Fruit fly (Drosophila melanogaster) whole organism, prepupa: ENCODE measurements around the gene NT1.
A peak's percentile ranks its signal among the peaks of the same experiment; 100 is the strongest.

ENCODE experiments used
- Blimp-1 ChIP-seq: fragments of 200-800 bp; sonication (Bioruptor generic); optimal IDR thresholded peaks from 3 replicates; lab custom pipeline; 2017; ENCODE audit warnings: missing biosample characterization, missing genetic modification characterization, mild to moderate bottlenecking, moderate library complexity, missing genetic modification reagents
- CG10631 ChIP-seq: fragments of 200-800 bp; sonication (Bioruptor generic); optimal IDR thresholded peaks from 2 replicates; lab custom pipeline; 2016; ENCODE audit warnings: missing biosample characterization, missing genetic modification characterization
- CG11294 ChIP-seq: fragments of 200-800 bp; sonication (Bioruptor generic); IDR thresholded peaks from 2 replicates; pipeline ENCODE4 v1.3.6; 2022; ENCODE audit warnings: missing biosample characterization, missing genetic modification characterization
- CG11762 ChIP-seq: fragments of 200-800 bp; sonication (Bioruptor generic); optimal IDR thresholded peaks from 3 replicates; lab custom pipeline; 2016; ENCODE audit warnings: missing biosample characterization, missing genetic modification characterization; ENCODE audit not compliant: insufficient read depth
- CG11902 ChIP-seq: fragments of 200-800 bp; sonication (Bioruptor generic); optimal IDR thresholded peaks from 3 replicates; lab custom pipeline; 2016; ENCODE audit warnings: missing biosample characterization, missing genetic modification characterization
- CG3032 ChIP-seq: fragments of 200-800 bp; optimal IDR thresholded peaks from 2 replicates; lab custom pipeline; 2019; ENCODE audit warnings: missing biosample characterization, mild to moderate bottlenecking, missing genetic modification characterization, moderate library complexity
- CG31627 ChIP-seq: fragments of 200-800 bp; sonication (Bioruptor generic); optimal IDR thresholded peaks from 3 replicates; lab custom pipeline; 2016; ENCODE audit warnings: missing biosample characterization, missing genetic modification characterization
- CG34406 ChIP-seq: fragments of 200-800 bp; sonication (Bioruptor generic); optimal IDR thresholded peaks from 3 replicates; lab custom pipeline; 2016; ENCODE audit warnings: missing biosample characterization, missing genetic modification characterization
- CG4318 ChIP-seq: fragments of 200-800 bp; sonication (Bioruptor generic); optimal IDR thresholded peaks from 3 replicates; lab custom pipeline; 2017; ENCODE audit warnings: missing biosample characterization, mild to moderate bottlenecking, missing genetic modification characterization
- CG6163 ChIP-seq: fragments of 200-800 bp; sonication (Bioruptor generic); IDR thresholded peaks from 3 replicates; pipeline ENCODE4 v1.3.6; 2022; ENCODE audit warnings: missing biosample characterization, missing genetic modification characterization
- CG6792 ChIP-seq: fragments of 200-800 bp; sonication (Bioruptor generic); optimal IDR thresholded peaks from 3 replicates; lab custom pipeline; 2016; ENCODE audit warnings: missing biosample characterization, missing genetic modification characterization
- CG6808 ChIP-seq: fragments of 200-800 bp; sonication (Bioruptor generic); optimal IDR thresholded peaks from 3 replicates; lab custom pipeline; 2017; ENCODE audit warnings: missing biosample characterization, missing genetic modification characterization, mild to moderate bottlenecking, moderate library complexity, missing genetic modification reagents
- CG6854 ChIP-seq: fragments of 200-800 bp; sonication (Bioruptor generic); optimal IDR thresholded peaks from 2 replicates; lab custom pipeline; 2017; ENCODE audit warnings: missing biosample characterization, mild to moderate bottlenecking, missing genetic modification characterization
- CG8119 ChIP-seq: fragments of 200-800 bp; sonication (Bioruptor generic); IDR thresholded peaks from 3 replicates; pipeline ENCODE4 v1.3.6; 2022; ENCODE audit warnings: missing biosample characterization, missing genetic modification characterization
- CG8632 ChIP-seq: fragments of 200-800 bp; sonication (Bioruptor generic); optimal IDR thresholded peaks from 3 replicates; lab custom pipeline; 2016; ENCODE audit warnings: missing biosample characterization, missing genetic modification characterization
- CG9139 ChIP-seq: fragments of 200-800 bp; sonication (Bioruptor generic); optimal IDR thresholded peaks from 3 replicates; lab custom pipeline; 2017; ENCODE audit warnings: missing biosample characterization, mild to moderate bottlenecking, missing genetic modification characterization
- Eip78C ChIP-seq: fragments of 200-800 bp; sonication (Bioruptor generic); peaks from one replicate; lab custom pipeline; 2016; ENCODE audit warnings: missing biosample characterization, missing genetic modification characterization
- Eip93F ChIP-seq: fragments of 200-800 bp; sonication (Bioruptor generic); optimal IDR thresholded peaks from 2 replicates; lab custom pipeline; 2016; ENCODE audit warnings: missing biosample characterization, mild to moderate bottlenecking, missing genetic modification characterization
- Ets21C ChIP-seq: fragments of 200-800 bp; sonication (Bioruptor generic); optimal IDR thresholded peaks from 3 replicates; lab custom pipeline; 2016; ENCODE audit warnings: missing biosample characterization, missing genetic modification characterization
- Ets96B ChIP-seq: fragments of 200-800 bp; optimal IDR thresholded peaks from 2 replicates; lab custom pipeline; 2019; ENCODE audit warnings: missing biosample characterization, mild to moderate bottlenecking, missing genetic modification characterization, moderate library complexity
- Gug ChIP-seq: fragments of 200-800 bp; sonication (Bioruptor generic); IDR thresholded peaks from 2 replicates; pipeline ENCODE4 v1.3.6; 2022; ENCODE audit warnings: missing biosample characterization, missing genetic modification characterization
- Hr39 ChIP-seq: fragments of 200-800 bp; sonication (Bioruptor generic); optimal IDR thresholded peaks from 2 replicates; lab custom pipeline; 2016; ENCODE audit warnings: missing biosample characterization, missing genetic modification characterization
- Hr4 ChIP-seq: fragments of 200-800 bp; sonication (Bioruptor generic); optimal IDR thresholded peaks from 3 replicates; lab custom pipeline; 2016; ENCODE audit warnings: missing biosample characterization, missing genetic modification characterization
- Met ChIP-seq: fragments of 200-800 bp; sonication (Bioruptor generic); optimal IDR thresholded peaks from 3 replicates; lab custom pipeline; 2016; ENCODE audit warnings: missing biosample characterization, missing genetic modification characterization
- OdsH ChIP-seq: fragments of 200-800 bp; sonication (Bioruptor generic); optimal IDR thresholded peaks from 3 replicates; lab custom pipeline; 2016; ENCODE audit warnings: missing biosample characterization, missing genetic modification characterization
- Smox ChIP-seq: fragments of 200-800 bp; sonication (Bioruptor generic); optimal IDR thresholded peaks from 3 replicates; lab custom pipeline; 2016; ENCODE audit warnings: missing biosample characterization, missing genetic modification characterization
- Sox102F ChIP-seq: fragments of 200-800 bp; sonication (Bioruptor generic); optimal IDR thresholded peaks from 2 replicates; lab custom pipeline; 2016; ENCODE audit warnings: missing biosample characterization, mild to moderate bottlenecking, missing genetic modification characterization
- Sox15 ChIP-seq: fragments of 200-800 bp; sonication (Bioruptor generic); optimal IDR thresholded peaks from 3 replicates; lab custom pipeline; 2016; ENCODE audit warnings: missing biosample characterization, missing genetic modification characterization
- acj6 ChIP-seq: fragments of 200-800 bp; sonication (Bioruptor generic); optimal IDR thresholded peaks from 3 replicates; lab custom pipeline; 2016; ENCODE audit warnings: missing biosample characterization, missing genetic modification characterization
- dsx ChIP-seq: fragments of 200-800 bp; optimal IDR thresholded peaks from 3 replicates; lab custom pipeline; 2019; ENCODE audit warnings: missing biosample characterization, mild to moderate bottlenecking, missing genetic modification characterization, moderate library complexity; ENCODE audit not compliant: poor library complexity, severe bottlenecking
- eg ChIP-seq: fragments of 200-800 bp; sonication (Bioruptor generic); IDR thresholded peaks from 3 replicates; pipeline ENCODE4 v1.3.6; 2022; ENCODE audit warnings: missing biosample characterization, missing genetic modification characterization
- esn ChIP-seq: fragments of 200-800 bp; sonication (Bioruptor generic); optimal IDR thresholded peaks from 2 replicates; lab custom pipeline; 2016; ENCODE audit warnings: missing biosample characterization, mild to moderate bottlenecking, missing genetic modification characterization, moderate library complexity
- fd85E ChIP-seq: fragments of 200-800 bp; sonication (Bioruptor generic); optimal IDR thresholded peaks from 3 replicates; lab custom pipeline; 2016; ENCODE audit warnings: missing biosample characterization, missing genetic modification characterization
- net ChIP-seq: fragments of 200-800 bp; sonication (Bioruptor generic); optimal IDR thresholded peaks from 3 replicates; lab custom pipeline; 2016; ENCODE audit warnings: missing biosample characterization, missing genetic modification characterization
- pdm3 ChIP-seq: fragments of 200-800 bp; sonication (Bioruptor generic); optimal IDR thresholded peaks from 3 replicates; lab custom pipeline; 2016; ENCODE audit warnings: missing biosample characterization, missing genetic modification characterization
- salr ChIP-seq, 2 experiments: fragments of 200-800 bp; sonication (Bioruptor generic); optimal IDR thresholded peaks; 3 replicates each; lab custom pipeline; 2016 to 2018; ENCODE audit warnings: missing biosample characterization in 2 of 2, missing genetic modification characterization in 2 of 2, mild to moderate bottlenecking in 1 of 2
- spab ChIP-seq: fragments of 200-800 bp; sonication (Bioruptor generic); optimal IDR thresholded peaks from 2 replicates; lab custom pipeline; 2017; ENCODE audit warnings: missing biosample characterization, mild to moderate bottlenecking, missing genetic modification characterization, missing genetic modification reagents
- ss ChIP-seq, 2 experiments: fragments of 200-800 bp; sonication (Bioruptor generic); optimal IDR thresholded peaks; 2 replicates in 1 of 2; 3 replicates in 1 of 2; lab custom pipeline; 2017 to 2018; ENCODE audit warnings: mild to moderate bottlenecking in 2 of 2, missing biosample characterization in 2 of 2, missing genetic modification characterization in 2 of 2, moderate library complexity in 1 of 2
- svp ChIP-seq: fragments of 200-800 bp; sonication (Bioruptor generic); peaks from one replicate; lab custom pipeline; 2016; ENCODE audit warnings: missing biosample characterization, missing genetic modification characterization
- topi ChIP-seq: fragments of 200-800 bp; sonication (Bioruptor generic); optimal IDR thresholded peaks from 3 replicates; lab custom pipeline; 2016; ENCODE audit warnings: missing biosample characterization, missing genetic modification characterization
- vri ChIP-seq: fragments of 200-800 bp; sonication (Bioruptor generic); optimal IDR thresholded peaks from 3 replicates; lab custom pipeline; 2016; ENCODE audit warnings: missing biosample characterization, mild to moderate bottlenecking, missing genetic modification characterization

NT1 gene

dm6 chr3L:4507846-4508245 is 387 bp downstream of the NT1 start:
- TF ChIP-seq CG8632 (GFP tag; lab: Kevin White, UChicago) (no peak), esn (no peak), topi (GFP tag; lab: Kevin White, UChicago) (no peak), salr (GFP tag; optimal IDR thresholded peaks at IDR 0.05; lab: Kevin White, UChicago) (no peak), Ets96B (tag; lab: Kevin White, UChicago) (no peak), CG6808 (no peak), Eip78C (GFP tag; lab: Kevin White, UChicago) (peak; percentile 68), CG6854 (GFP tag; lab: Kevin White, UChicago) (no peak), CG11294 (GFP tag; lab: Robert Waterston, UW) (no peak), CG8119 (GFP tag; lab: Robert Waterston, UW) (no peak), svp (GFP tag; lab: Kevin White, UChicago) (peak; percentile 64), Met (GFP tag; lab: Kevin White, UChicago) (no peak), Sox15 (GFP tag; lab: Kevin White, UChicago) (no peak), vri (GFP tag; lab: Kevin White, UChicago) (no peak), CG31627 (GFP tag; lab: Kevin White, UChicago) (no peak), CG6163 (GFP tag; lab: Robert Waterston, UW) (no peak), CG10631 (GFP tag; lab: Kevin White, UChicago) (no peak)
- TF ChIP-seq, all 60 proteins: peak for 2

- TF ChIP-seq eg (GFP tag; lab: Robert Waterston, UW) (0 out of 3 replicates have a peak, but pooled peaks have one; percentile 25), CG6854 (GFP tag; lab: Kevin White, UChicago) (no peak)
- TF ChIP-seq, all 60 proteins: peak for 1
Measured at dm6 chr3L:4501406-4501805, 6.8 kb downstream of the NT1 start.

- TF ChIP-seq topi (GFP tag; lab: Kevin White, UChicago) (no peak), Blimp-1 (peak; percentile 39), OdsH (GFP tag; lab: Kevin White, UChicago) (no peak)
- TF ChIP-seq, all 60 proteins: peak for 1
Measured at dm6 chr3L:4500400-4500799, 7.8 kb downstream of the NT1 start, which contains the start of gene CG13720. Gene CG13720, minus strand, starts transcription at chr3L:4500500.

dm6 chr3L:4497677-4498076 is 10.6 kb downstream of the NT1 start, which contains the start of gene CG13721:
Gene CG13721, minus strand, starts transcription at chr3L:4497777.
- TF ChIP-seq CG6792 (GFP tag; lab: Kevin White, UChicago): no peak
- no peak for TF ChIP-seq Ets21C (GFP tag; lab: Kevin White, UChicago)
- TF ChIP-seq spab (GFP tag; lab: Kevin White, UChicago): no peak
- TF ChIP-seq ss (GFP tag; optimal IDR thresholded peaks at IDR 0.05; lab: Kevin White, UChicago): no peak
- TF ChIP-seq CG8632 (GFP tag; lab: Kevin White, UChicago): no peak
- no peak for TF ChIP-seq svp (GFP tag; lab: Kevin White, UChicago)
- TF ChIP-seq Hr4 (GFP tag; lab: Kevin White, UChicago): no peak
- TF ChIP-seq Blimp-1: no peak
- TF ChIP-seq OdsH (GFP tag; lab: Kevin White, UChicago): no peak
- TF ChIP-seq Gug: no peak
- no peak for TF ChIP-seq CG31627 (GFP tag; lab: Kevin White, UChicago)
- TF ChIP-seq CG8119 (GFP tag; lab: Robert Waterston, UW): no peak
- TF ChIP-seq Eip93F (GFP tag; lab: Kevin White, UChicago): no peak
- TF ChIP-seq acj6 (GFP tag; lab: Kevin White, UChicago): no peak
- no peak for TF ChIP-seq Hr39 (GFP tag; lab: Kevin White, UChicago)
- TF ChIP-seq CG9139 (GFP tag; lab: Kevin White, UChicago): no peak
- no peak for TF ChIP-seq Met (GFP tag; lab: Kevin White, UChicago)

DNA sequence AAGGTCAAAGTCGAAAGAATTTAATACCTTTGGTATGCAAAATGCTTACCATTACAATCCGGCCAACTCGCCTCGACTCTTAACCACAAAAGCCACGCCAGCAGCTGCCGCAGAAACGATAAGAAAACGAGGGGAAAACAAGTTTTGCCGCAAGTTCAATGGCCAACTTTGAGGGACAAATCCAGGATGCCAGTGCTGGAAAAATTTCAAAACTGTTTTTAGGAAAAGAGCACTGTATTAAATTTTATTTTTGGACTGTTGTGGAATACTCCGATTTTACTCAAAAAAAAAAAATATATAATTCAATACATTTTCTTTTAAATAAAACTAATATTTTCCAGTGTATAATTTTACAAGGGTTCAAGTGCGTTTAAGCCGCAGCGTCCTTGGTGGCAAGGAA is 13.6 kb downstream of the NT1 start:
- TF ChIP-seq CG6808 (peak; percentile 82), CG3032 (peak; percentile 84), CG34406 (GFP tag; lab: Kevin White, UChicago) (peak; percentile 84), svp (GFP tag; lab: Kevin White, UChicago) (peak; percentile 91), topi (GFP tag; lab: Kevin White, UChicago) (peak; percentile 75), net (GFP tag; lab: Kevin White, UChicago) (peak; percentile 79), CG10631 (GFP tag; lab: Kevin White, UChicago) (peak; percentile 82), CG11902 (GFP tag; lab: Kevin White, UChicago) (peak; percentile 25), CG11294 (GFP tag; lab: Robert Waterston, UW) (no peak), CG11762 (GFP tag; lab: Kevin White, UChicago) (peak; percentile 63), CG4318 (GFP tag; lab: Kevin White, UChicago) (no peak), CG6792 (GFP tag; lab: Kevin White, UChicago) (peak; percentile 78), Eip78C (GFP tag; lab: Kevin White, UChicago) (peak; percentile 97), fd85E (GFP tag; lab: Kevin White, UChicago) (no peak), Smox (GFP tag; lab: Kevin White, UChicago) (peak; percentile 71), vri (GFP tag; lab: Kevin White, UChicago) (peak; percentile 64), OdsH (GFP tag; lab: Kevin White, UChicago) (peak; percentile 80), dsx (GFP tag; lab: Kevin White, UChicago) (peak; percentile 78), Sox102F (GFP tag; lab: Kevin White, UChicago) (peak; percentile 78), Ets96B (tag; lab: Kevin White, UChicago) (peak; percentile 82), pdm3 (peak; percentile 72)
